Worm (Caenorhabditis elegans): ENCODE results near the gene F54D1.1.
A peak's percentile ranks its signal among the peaks of the same experiment; 100 is the strongest.
"Not testable (repeated sequence)": the region's sequence is repeated elsewhere in the genome, so short reads cannot be mapped to it uniquely, and the experiment has no call there.

The F54D1.1 gene

DNA sequence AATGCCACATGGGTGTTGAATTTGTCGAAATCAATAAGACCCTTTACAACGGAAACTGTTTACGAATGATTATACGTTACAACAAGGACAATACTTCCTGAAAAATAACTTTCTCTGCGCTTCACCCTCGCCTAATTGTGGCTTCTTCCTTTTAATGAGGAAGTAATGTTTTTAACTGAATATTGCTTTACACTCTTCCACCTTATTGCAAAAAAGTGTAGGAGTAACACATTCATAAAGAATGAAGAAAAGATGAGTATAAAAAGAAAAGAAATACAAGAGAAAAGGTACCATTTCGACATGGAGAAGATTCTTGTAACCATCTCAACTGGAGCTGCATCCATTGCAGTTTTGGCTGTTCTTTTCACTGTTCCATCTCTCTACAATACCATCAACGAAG lies 1.5 kb downstream of the F54D1.1 start, which contains the start of gene col-126:
TSS of gene col-126 (plus strand) at position 301 of the 400 bp plus-strand sequence.
- not testable (repeated sequence) for TF ChIP-seq dsc-1, pqm-1, sox-4 (tag; optimal IDR thresholded peaks at IDR 0.05)

- no peak for TF ChIP-seq mab-9 (GFP tag; IDR thresholded peaks at IDR 0.05)
- TF ChIP-seq swsn-7 (tag; optimal IDR thresholded peaks at IDR 0.05) = no peak
- no peak for TF ChIP-seq ceh-82 (tag; optimal IDR thresholded peaks at IDR 0.05)
- TF ChIP-seq ceh-90 (tag; optimal IDR thresholded peaks at IDR 0.05) = no peak
These were observed 4.5 kb downstream of the F54D1.1 start, which contains the start of gene col-127 for ce11 chrIV:11266090-11266489. Gene col-127, minus strand, starts transcription at chrIV:11266190.

DNA sequence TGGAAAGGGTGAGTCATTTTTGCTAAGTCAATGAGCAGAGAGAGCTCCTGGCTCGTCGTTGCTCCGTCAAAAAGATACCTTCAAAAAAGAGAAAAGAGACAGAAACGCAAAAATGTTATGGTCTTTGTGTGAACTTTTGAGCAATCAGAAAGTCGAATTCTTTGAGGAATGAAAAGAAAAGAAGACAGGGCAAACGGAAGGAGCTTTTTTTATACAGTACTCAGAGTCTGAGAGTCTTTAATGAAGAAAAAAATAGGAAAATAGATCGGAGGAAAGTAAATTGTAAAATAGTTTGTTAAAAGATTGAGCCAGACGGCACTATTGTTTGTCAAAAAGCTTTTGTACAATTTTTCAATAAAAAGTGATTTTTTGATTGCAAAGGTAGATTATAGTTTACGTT lies 7.8 kb downstream of the F54D1.1 start:
- TF ChIP-seq snpc-4 (tag; optimal IDR thresholded peaks at IDR 0.05) = no peak
- no peak for TF ChIP-seq nhr-12 (tag; optimal IDR thresholded peaks at IDR 0.05)
- no peak for TF ChIP-seq ama-1 (optimal IDR thresholded peaks at IDR 0.05)
- TF ChIP-seq ceh-82 (tag; optimal IDR thresholded peaks at IDR 0.05) = no peak
- no peak for TF ChIP-seq grh-1 (GFP tag; IDR thresholded peaks at IDR 0.05)
- TF ChIP-seq efl-1 (optimal IDR thresholded peaks at IDR 0.05) = no peak
- TF ChIP-seq efl-1 (GFP tag; optimal IDR thresholded peaks at IDR 0.05 in 1 of 2) = peak in 1 of 2 experiments; percentile 62
- TF ChIP-seq pqm-1 (tag; optimal IDR thresholded peaks at IDR 0.05) = no peak
- TF ChIP-seq ceh-88 (GFP tag; IDR thresholded peaks at IDR 0.05) = no peak
- no peak for TF ChIP-seq ztf-4 (tag; optimal IDR thresholded peaks at IDR 0.05)
- TF ChIP-seq nhr-76 (tag; optimal IDR thresholded peaks at IDR 0.05) = no peak
- TF ChIP-seq lir-3 (tag; optimal IDR thresholded peaks at IDR 0.05; ENCODE audit: poor library complexity) = no peak
- TF ChIP-seq blmp-1 (tag; optimal IDR thresholded peaks at IDR 0.05) = no peak
- no peak for TF ChIP-seq hpl-2 (GFP tag; optimal IDR thresholded peaks at IDR 0.05)
- TF ChIP-seq zip-4 (GFP tag; optimal IDR thresholded peaks at IDR 0.05) = no peak
- no peak for TF ChIP-seq sox-4 (tag; optimal IDR thresholded peaks at IDR 0.05)
- no peak for TF ChIP-seq nhr-11 (tag; optimal IDR thresholded peaks at IDR 0.05)
- TF ChIP-seq nhr-20 (tag; optimal IDR thresholded peaks at IDR 0.05) = peak; percentile 12
- TF ChIP-seq nhr-77 (tag; optimal IDR thresholded peaks at IDR 0.05) = peak; percentile 66
- TF ChIP-seq F16B12.6 (tag; optimal IDR thresholded peaks at IDR 0.05) = no peak
- TF ChIP-seq ceh-63 (GFP tag; optimal IDR thresholded peaks at IDR 0.05) = no peak
- no peak for TF ChIP-seq lin-14 (GFP tag; optimal IDR thresholded peaks at IDR 0.05)
- TF ChIP-seq ztf-11 (tag; optimal IDR thresholded peaks at IDR 0.05) = no peak
- no peak for TF ChIP-seq fkh-10 (GFP tag; optimal IDR thresholded peaks at IDR 0.05)
- no peak for TF ChIP-seq isw-1 (GFP tag; IDR thresholded peaks at IDR 0.05)
- no peak for TF ChIP-seq dpl-1 (GFP tag; optimal IDR thresholded peaks at IDR 0.05)
- TF ChIP-seq ets-5 (GFP tag; IDR thresholded peaks at IDR 0.05) = no peak
- no peak for TF ChIP-seq ceh-8 (GFP tag; optimal IDR thresholded peaks at IDR 0.05)
- TF ChIP-seq unc-62 (GFP tag; optimal IDR thresholded peaks at IDR 0.05) = no peak
- peak; percentile 2 for TF ChIP-seq nhr-71 (tag; optimal IDR thresholded peaks at IDR 0.05)
- no peak for TF ChIP-seq snu-23 (GFP tag; optimal IDR thresholded peaks at IDR 0.05)
- TF ChIP-seq zag-1 (tag; optimal IDR thresholded peaks at IDR 0.05) = no peak
- no peak for TF ChIP-seq hlh-4 (tag; optimal IDR thresholded peaks at IDR 0.05)
- TF ChIP-seq efl-3 (GFP tag; optimal IDR thresholded peaks at IDR 0.05) = no peak
- no peak for TF ChIP-seq mdl-1 (tag; optimal IDR thresholded peaks at IDR 0.05)
- peak; percentile 30 for TF ChIP-seq tbx-2 (tag; optimal IDR thresholded peaks at IDR 0.05)
- no peak for TF ChIP-seq nhr-85 (tag)
- no peak for TF ChIP-seq nhr-28 (tag; optimal IDR thresholded peaks at IDR 0.05)
- no peak for TF ChIP-seq sptf-1 (tag; optimal IDR thresholded peaks at IDR 0.05)
- no peak for TF ChIP-seq unc-30 (tag; optimal IDR thresholded peaks at IDR 0.05)
- no peak for TF ChIP-seq C34B4.2 (tag; optimal IDR thresholded peaks at IDR 0.05)
- TF ChIP-seq tlp-1 (tag; optimal IDR thresholded peaks at IDR 0.05) = no peak
- TF ChIP-seq pag-3 (tag; optimal IDR thresholded peaks at IDR 0.05; ENCODE audit: borderline replicate concordance, insufficient read depth) = no peak
- TF ChIP-seq vab-15 (tag; optimal IDR thresholded peaks at IDR 0.05) = no peak
- TF ChIP-seq aly-2 (tag; optimal IDR thresholded peaks at IDR 0.05) = no peak
- no peak for TF ChIP-seq unc-86 (tag; optimal IDR thresholded peaks at IDR 0.05)
- TF ChIP-seq skn-1 (tag; optimal IDR thresholded peaks at IDR 0.05) = no peak

All from whole organism, L1 larva.